Worm (Caenorhabditis elegans) whole organism, L4/young adult: ENCODE results near the gene Y51A2B.6.

Experiments used
- W03F9.2 ChIP-seq: fragments of 150-350 bp; optimal IDR thresholded peaks from 2 replicates; lab custom pipeline; 2014; ENCODE audit warnings: missing biosample characterization, missing genetic modification characterization
- dao-5 ChIP-seq: sonication (generic microtip); optimal IDR thresholded peaks from 2 replicates; lab custom pipeline; 2016; ENCODE audit warnings: missing genotype, missing genetic modification characterization, moderate library complexity, missing compliant biosample characterization
- him-1 ChIP-seq: sonication (generic microtip); optimal IDR thresholded peaks from 2 replicates; lab custom pipeline; 2016; ENCODE audit warnings: missing genotype, missing genetic modification reagents, missing genetic modification characterization, missing compliant biosample characterization

The Y51A2B.6 gene

DNA sequence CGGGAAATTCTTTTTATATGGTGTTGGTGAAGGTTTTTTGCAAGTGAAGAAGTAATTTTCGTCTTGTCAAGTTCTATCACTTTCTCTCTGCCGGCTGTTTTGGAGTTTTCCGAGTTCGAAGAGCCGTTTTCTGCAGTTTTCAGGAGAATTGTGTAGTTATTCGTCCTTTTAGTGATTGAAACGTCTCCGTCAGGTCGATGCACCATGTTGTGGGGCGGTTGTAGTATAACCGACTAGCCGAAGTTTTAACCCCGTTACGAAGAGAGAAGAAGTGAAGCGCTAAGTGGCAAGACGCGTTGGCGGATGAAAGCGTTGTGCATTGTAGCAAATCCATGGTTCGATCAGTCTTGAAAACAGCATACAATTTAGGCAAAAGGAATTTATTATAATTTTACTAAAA, 8.6 kb upstream of the Y51A2B.6 start:
- TF ChIP-seq dao-5 (tag; lab: Kevin White, UChicago): no peak
- no peak for TF ChIP-seq him-1 (tag; lab: Kevin White, UChicago)
- no peak for TF ChIP-seq W03F9.2 (tag; lab: Kevin White, UChicago)

DNA sequence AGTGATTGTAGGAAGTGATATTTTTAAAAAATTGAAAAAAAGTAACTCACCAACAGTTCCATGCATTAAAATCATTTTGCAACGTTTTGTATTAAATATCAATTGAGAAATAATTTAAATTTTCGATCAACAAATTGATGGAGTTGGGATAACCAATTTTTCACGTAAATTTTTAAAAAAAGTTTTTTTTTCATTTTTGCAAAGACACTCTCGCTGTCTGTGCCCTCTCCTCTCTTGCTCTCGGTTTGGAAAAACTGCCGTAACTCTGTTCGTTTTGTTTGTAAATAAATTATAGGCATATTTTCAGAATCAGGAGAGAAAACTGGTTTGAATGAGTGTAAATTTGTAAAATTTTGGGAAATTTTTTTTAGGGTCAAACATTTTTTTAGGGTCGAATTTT, 3.7 kb upstream of the Y51A2B.6 start, which contains the start of gene Y51A2B.16:
TSS of gene Y51A2B.16 (minus strand) at position 101 of the 400 bp plus-strand sequence.
- TF ChIP-seq him-1 (tag; lab: Kevin White, UChicago): no peak
- TF ChIP-seq dao-5 (tag; lab: Kevin White, UChicago): no peak
- no peak for TF ChIP-seq W03F9.2 (tag; lab: Kevin White, UChicago)

DNA sequence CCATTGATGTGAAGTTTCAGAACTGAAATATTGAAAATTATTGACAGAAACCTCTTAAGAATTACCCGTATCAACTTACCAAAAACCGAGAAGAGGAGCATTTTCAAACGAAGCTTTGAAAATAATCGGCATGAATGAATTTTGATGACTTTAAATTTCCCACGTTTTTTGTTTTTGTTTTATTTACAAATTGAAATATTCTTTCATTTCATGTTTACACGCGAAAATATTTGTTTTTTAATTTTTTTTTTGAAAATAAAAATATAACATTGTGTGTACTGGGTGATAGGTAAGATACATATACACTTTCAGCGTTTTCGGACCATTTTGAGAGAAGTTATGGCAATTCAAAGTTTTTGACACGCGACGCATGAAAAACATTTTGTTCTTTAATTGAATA, 1.5 kb upstream of the Y51A2B.6 start, which contains the start of gene Y51A2B.9:
TSS of gene Y51A2B.9 (minus strand) at position 101 of the 400 bp plus-strand sequence.
- TF ChIP-seq W03F9.2 (tag; lab: Kevin White, UChicago): no peak
- no peak for TF ChIP-seq him-1 (tag; lab: Kevin White, UChicago)
- TF ChIP-seq dao-5 (tag; lab: Kevin White, UChicago): no peak

DNA sequence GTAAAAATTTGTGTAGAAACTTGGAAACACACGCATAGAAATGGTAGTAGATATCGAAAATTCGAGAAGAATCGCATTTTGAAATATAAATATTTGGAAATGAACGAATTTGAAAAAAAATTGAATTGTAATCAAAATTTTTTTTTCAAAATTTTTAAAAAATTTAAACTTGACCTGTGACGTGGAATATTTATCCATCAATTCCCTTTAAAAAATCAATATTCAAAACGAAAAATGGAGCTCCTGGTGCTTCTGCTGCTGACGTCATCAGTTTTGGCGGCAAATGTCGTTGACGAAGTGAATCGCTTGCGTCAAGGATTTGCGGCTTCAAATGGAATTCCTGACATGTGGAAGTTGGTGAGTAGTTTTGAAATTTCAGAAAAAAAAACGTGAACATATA, 5.1 kb downstream of the Y51A2B.6 start, which contains the start of the genes Y51A2B.4 and Y51A2B.5:
TSS of gene Y51A2B.4 (minus strand) at position 101 of the 400 bp plus-strand sequence.
TSS of gene Y51A2B.5 (plus strand) at position 232 of the 400 bp plus-strand sequence.
- TF ChIP-seq him-1 (tag; lab: Kevin White, UChicago) (no peak), W03F9.2 (tag; lab: Kevin White, UChicago) (no peak), dao-5 (tag; lab: Kevin White, UChicago) (no peak)

DNA sequence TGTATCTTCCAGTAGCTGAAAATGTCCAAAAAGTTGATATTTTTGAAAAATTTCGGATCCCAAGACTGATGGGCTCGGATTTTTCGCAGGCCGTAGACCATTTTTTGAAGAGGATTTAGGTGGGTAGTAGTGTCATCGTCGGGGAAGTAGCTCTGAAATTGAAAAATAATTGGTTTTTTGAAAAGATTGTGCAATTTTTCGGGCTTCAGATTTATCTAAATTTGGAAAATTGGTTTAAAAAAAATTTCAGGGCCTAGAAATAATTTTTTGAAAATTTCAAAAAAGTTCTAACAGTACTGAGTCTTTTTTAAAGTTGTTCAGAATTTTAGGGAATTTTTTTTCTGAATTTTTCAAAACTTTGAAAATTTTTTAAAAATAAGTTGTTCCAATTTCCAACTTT, 11.5 kb downstream of the Y51A2B.6 start, which contains the start of gene nhr-288:
TSS of gene nhr-288 (minus strand) at position 101 of the 400 bp plus-strand sequence.
- TF ChIP-seq dao-5 (tag; lab: Kevin White, UChicago) (no peak), him-1 (tag; lab: Kevin White, UChicago) (no peak), W03F9.2 (tag; lab: Kevin White, UChicago) (no peak)

DNA sequence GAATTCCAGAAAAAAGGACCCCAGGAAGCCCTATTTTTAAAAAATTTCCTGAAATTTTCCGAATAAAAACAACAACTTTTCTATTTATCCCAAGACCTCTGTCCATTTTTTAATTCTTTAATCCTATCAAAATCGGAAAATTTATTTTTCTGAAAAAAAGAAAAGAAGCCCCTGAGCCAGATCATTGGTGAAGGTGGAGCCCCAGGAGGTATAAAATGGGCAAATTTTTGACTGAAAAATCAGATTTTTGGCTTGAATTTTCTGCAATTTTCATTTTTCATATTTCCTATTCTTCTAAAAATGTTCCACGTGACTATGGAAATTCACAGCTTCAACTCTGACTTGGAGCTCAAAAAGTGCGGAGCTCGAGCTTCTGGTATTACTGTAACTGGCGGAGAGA, 15.3 kb downstream of the Y51A2B.6 start, which contains the start of gene Y51A2B.8:
TSS of gene Y51A2B.8 (plus strand) at position 301 of the 400 bp plus-strand sequence.
- TF ChIP-seq dao-5 (tag; lab: Kevin White, UChicago) (no peak), W03F9.2 (tag; lab: Kevin White, UChicago) (no peak), him-1 (tag; lab: Kevin White, UChicago) (no peak)

DNA sequence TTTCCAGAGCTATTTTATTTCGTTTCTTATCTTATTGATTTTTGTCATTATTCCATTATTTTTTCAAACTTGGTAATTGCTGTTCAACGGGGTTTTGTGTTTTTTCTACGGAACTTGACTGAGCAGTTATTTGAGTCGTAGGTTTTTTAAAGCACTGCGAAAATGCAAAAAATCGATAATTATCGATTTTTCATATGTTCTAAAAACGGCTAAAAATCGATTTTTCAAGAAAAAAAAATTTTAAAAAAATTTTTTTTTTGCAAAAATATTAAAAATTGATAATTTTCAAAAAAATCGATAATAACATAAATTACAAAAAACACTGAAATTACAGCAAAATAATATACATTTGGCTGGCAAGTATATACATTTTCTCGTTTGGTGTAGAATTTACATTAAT, 18.6 kb downstream of the Y51A2B.6 start:
- TF ChIP-seq W03F9.2 (tag; lab: Kevin White, UChicago) (no peak), him-1 (tag; lab: Kevin White, UChicago) (no peak), dao-5 (tag; lab: Kevin White, UChicago) (no peak)

DNA sequence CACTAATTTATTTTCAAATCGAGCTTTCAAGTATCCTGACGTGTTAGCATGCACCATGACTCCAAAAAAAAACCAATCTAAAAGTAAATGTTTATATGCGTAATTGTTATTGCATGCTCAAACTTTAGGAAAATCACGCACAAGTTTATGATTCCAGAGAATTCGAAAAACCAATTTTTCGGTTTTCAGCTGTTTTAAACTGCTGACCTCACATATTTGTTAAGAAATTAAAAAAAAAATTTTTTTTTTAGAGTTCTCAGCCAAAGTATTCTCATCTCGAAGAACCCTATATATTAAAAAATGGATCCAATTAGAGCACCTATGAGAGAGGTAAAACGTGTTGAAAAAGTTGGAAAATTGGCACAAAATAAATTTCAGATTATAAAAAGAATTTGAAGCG, 19.9 kb downstream of the Y51A2B.6 start, which contains the start of gene Y51A2B.2:
TSS of gene Y51A2B.2 (plus strand) at position 301 of the 400 bp plus-strand sequence.
- TF ChIP-seq him-1 (tag; lab: Kevin White, UChicago) (no peak), dao-5 (tag; lab: Kevin White, UChicago) (no peak), W03F9.2 (tag; lab: Kevin White, UChicago) (no peak)

DNA sequence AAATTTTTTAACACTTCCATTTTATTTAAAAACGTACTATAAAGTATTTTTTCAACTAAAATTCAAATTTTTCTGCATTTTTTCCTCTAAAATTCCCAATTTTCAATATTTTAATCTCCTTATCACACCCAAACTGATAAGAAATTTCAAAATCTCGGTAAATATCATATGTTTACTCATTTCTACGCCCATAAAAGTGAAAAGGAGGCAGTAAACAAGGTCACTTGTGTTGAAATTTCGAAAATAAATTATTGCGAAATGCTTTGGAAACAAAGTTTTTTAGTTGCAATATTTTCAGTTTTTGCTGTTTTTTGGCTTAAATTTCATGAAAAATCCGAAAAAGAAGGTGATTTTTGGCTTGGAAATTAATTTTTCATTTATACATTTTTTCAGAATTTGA, 22.5 kb downstream of the Y51A2B.6 start, which contains the start of gene C08E8.4:
TSS of gene C08E8.4 (plus strand) at position 268 of the 400 bp plus-strand sequence.
- no peak for TF ChIP-seq dao-5 (tag; lab: Kevin White, UChicago)
- TF ChIP-seq him-1 (tag; lab: Kevin White, UChicago): no peak
- TF ChIP-seq W03F9.2 (tag; lab: Kevin White, UChicago): no peak

DNA sequence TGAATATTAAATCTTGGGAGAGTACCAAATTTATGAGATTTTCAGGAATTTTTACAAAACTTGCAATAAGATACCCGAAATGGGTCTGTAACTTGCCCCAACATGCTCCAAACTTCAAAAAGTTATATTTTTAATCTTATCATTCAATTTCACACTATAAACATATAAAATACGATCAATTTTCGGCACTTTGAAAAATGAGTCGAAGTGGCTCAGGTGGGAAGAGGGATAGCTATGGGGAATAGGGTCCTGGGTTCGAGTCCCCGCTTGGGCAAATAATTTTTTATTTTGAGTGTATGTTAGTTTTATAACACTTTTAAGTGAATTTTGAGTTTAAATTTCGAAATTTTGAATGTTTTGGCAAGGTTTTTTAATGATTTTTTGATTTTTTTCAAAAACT, 23.1 kb downstream of the Y51A2B.6 start:
- TF ChIP-seq him-1 (tag; lab: Kevin White, UChicago): no peak
- TF ChIP-seq dao-5 (tag; lab: Kevin White, UChicago): no peak
- TF ChIP-seq W03F9.2 (tag; lab: Kevin White, UChicago): no peak

DNA sequence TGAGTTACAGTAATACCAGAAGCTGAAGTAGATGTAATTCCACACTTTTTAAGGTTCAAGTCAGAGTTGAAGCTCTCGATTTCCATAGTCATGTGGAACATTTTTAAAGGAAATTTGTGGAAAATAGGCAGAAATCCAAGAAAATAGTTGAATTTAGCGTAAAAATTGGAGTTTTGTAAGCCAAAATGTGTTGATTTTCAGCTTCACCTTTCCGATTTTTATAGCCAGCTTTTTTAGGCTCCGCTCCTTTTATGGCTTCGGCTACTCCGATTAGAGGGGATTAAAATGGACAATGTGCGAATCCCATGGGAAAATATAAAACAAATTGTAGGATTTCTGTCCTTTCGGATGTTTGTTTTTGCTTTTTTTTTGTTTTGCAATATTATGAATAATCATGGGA, 25.8 kb downstream of the Y51A2B.6 start, which contains the start of gene C08E8.6:
TSS of gene C08E8.6 (minus strand) at position 101 of the 400 bp plus-strand sequence.
- TF ChIP-seq dao-5 (tag; lab: Kevin White, UChicago): no peak
- TF ChIP-seq him-1 (tag; lab: Kevin White, UChicago): no peak
- no peak for TF ChIP-seq W03F9.2 (tag; lab: Kevin White, UChicago)

DNA sequence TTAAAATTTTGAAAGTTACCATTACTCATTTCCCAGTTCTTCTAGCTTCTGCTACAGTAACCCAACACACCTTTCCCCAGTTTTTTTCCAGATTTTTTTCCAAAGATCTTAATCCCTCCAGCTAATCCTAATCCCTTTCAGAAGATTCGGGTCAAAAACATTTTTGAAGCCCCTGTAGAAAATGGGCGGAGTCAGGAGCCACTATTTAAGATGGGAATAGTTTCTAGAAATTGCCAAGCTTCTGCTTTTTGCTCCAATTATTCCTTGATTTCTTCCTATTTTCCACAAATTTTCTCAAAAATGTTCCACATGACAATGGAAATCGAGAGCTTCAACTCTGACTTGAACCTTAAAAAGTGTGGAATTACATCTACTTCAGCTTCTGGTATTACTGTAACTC, 29.5 kb downstream of the Y51A2B.6 start, which contains the start of gene C08E8.9:
TSS of gene C08E8.9 (plus strand) at position 301 of the 400 bp plus-strand sequence.
- TF ChIP-seq dao-5 (tag; lab: Kevin White, UChicago): no peak
- TF ChIP-seq W03F9.2 (tag; lab: Kevin White, UChicago): no peak
- no peak for TF ChIP-seq him-1 (tag; lab: Kevin White, UChicago)

DNA sequence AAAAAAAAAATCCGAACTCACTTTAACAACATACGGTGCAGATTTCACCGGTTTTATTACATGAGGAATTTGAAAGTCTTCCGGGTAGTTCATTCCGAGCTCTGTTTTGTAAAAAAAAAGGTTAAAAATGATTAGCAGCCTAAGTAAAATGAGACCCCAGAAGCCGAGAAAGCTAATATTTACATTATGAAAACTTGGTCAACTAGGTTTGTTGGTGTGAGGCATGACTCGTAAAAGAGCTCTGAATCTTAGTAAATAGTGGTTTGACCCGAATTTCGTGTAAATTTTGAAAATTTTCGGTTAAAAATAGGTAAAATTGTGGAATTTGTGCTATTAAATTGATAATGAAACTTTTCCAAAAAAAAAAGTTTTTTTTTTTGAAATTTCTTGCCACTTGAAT, 31.7 kb downstream of the Y51A2B.6 start, which contains the start of gene C08E8.1:
TSS of gene C08E8.1 (minus strand) at position 101 of the 400 bp plus-strand sequence.
- no peak for TF ChIP-seq dao-5 (tag; lab: Kevin White, UChicago)
- no peak for TF ChIP-seq W03F9.2 (tag; lab: Kevin White, UChicago)
- TF ChIP-seq him-1 (tag; lab: Kevin White, UChicago): no peak
